Fruit fly (Drosophila melanogaster): ENCODE data around the gene Edem1.

The Edem1 gene

DNA sequence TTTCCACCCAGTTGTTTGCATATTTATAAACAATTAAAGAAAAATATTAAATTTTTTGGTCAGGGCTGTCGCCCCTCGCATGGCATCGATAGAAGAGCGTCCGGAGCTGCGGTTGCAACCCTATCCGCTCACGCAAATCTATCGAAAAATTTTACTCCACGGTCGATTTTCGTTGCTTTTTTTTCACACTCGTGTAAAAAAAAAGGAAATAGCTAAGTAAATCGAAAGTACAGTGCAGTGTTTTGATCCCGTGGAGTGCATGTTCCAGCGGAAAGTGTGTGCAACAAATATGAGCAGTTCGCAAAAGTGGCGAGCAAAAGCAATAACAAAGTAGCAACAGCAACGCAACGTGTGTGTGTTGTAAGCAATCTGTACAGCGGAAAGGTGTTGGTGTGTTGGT is at the start of gene Edem1, which contains the start of gene Rbcn-3B (continued):
- no peak for TF ChIP-seq CG6813 (GFP tag; optimal IDR thresholded peaks at IDR 0.05)
- no peak for TF ChIP-seq Myb (GFP tag; optimal IDR thresholded peaks at IDR 0.05)
- no peak for TF ChIP-seq NK7.1 (GFP tag; optimal IDR thresholded peaks at IDR 0.05)
- peak; percentile 77 for TF ChIP-seq CG5180 (GFP tag; optimal IDR thresholded peaks at IDR 0.05)
- TF ChIP-seq luna (GFP tag; optimal IDR thresholded peaks at IDR 0.05), result no peak
- no peak for TF ChIP-seq CG30403 (GFP tag; optimal IDR thresholded peaks at IDR 0.05)
- no peak for TF ChIP-seq CG2199 (GFP tag; IDR thresholded peaks at IDR 0.05)
- peak; percentile 30; the same call in 1 of the 3 replicates for TF ChIP-seq row (GFP tag; IDR thresholded peaks at IDR 0.05)
- TF ChIP-seq bcd (GFP tag; optimal IDR thresholded peaks at IDR 0.05), result no peak
- no peak for TF ChIP-seq abd-A (tag; optimal IDR thresholded peaks at IDR 0.05)
- no peak for TF ChIP-seq cas (GFP tag; IDR thresholded peaks at IDR 0.05)
- no peak for TF ChIP-seq peb (GFP tag; IDR thresholded peaks at IDR 0.05)
- 0 out of 3 replicates have a peak, but pooled peaks have one; percentile 42 for TF ChIP-seq HLH4C (GFP tag; IDR thresholded peaks at IDR 0.05; ENCODE audit: partially characterized antibody)
- TF ChIP-seq Dll (GFP tag; IDR thresholded peaks at IDR 0.05; ENCODE audit: partially characterized antibody), result peak; percentile 45; the same call in 2 of the 4 replicates
- no peak for TF ChIP-seq Hmx (GFP tag; optimal IDR thresholded peaks at IDR 0.05)
- no peak for TF ChIP-seq CG12299 (tag; optimal IDR thresholded peaks at IDR 0.05)
- TF ChIP-seq onecut (GFP tag; IDR thresholded peaks at IDR 0.05), result no peak; the same call in 1 of the 2 replicates
- no peak for TF ChIP-seq Ada2b (GFP tag; IDR thresholded peaks at IDR 0.05)
- no peak for TF ChIP-seq Kr (GFP tag; optimal IDR thresholded peaks at IDR 0.05)
- no peak for TF ChIP-seq CG12104 (GFP tag; optimal IDR thresholded peaks at IDR 0.05)
- TF ChIP-seq gcm (GFP tag; optimal IDR thresholded peaks at IDR 0.05), result no peak
- TF ChIP-seq sd (tag; optimal IDR thresholded peaks at IDR 0.05), result no peak
- TF ChIP-seq Atf6 (GFP tag; IDR thresholded peaks at IDR 0.05), result no peak
- TF ChIP-seq CG13287 (GFP tag; IDR thresholded peaks at IDR 0.05; ENCODE audit: partially characterized antibody), result peak; percentile 44
- no peak for TF ChIP-seq bbx (GFP tag; IDR thresholded peaks at IDR 0.05; ENCODE audit: partially characterized antibody)
- TF ChIP-seq lola (GFP tag; optimal IDR thresholded peaks at IDR 0.05), result no peak
- no peak for TF ChIP-seq CG9727 (GFP tag; optimal IDR thresholded peaks at IDR 0.05)
- no peak for TF ChIP-seq dan (GFP tag; IDR thresholded peaks at IDR 0.05)
- no peak for TF ChIP-seq CG8089 (GFP tag; optimal IDR thresholded peaks at IDR 0.05)
- TF ChIP-seq nom (GFP tag; optimal IDR thresholded peaks at IDR 0.05), result peak; percentile 69
- no peak for TF ChIP-seq hth (optimal IDR thresholded peaks at IDR 0.05)
- no peak for TF ChIP-seq zf30C (GFP tag; optimal IDR thresholded peaks at IDR 0.05)
- TF ChIP-seq dysf (GFP tag; IDR thresholded peaks at IDR 0.05), result no peak
- peak; percentile 88 for TF ChIP-seq MESR4 (GFP tag; optimal IDR thresholded peaks at IDR 0.05)
- TF ChIP-seq HLHmδ (GFP tag; optimal IDR thresholded peaks at IDR 0.05), result no peak
- no peak for TF ChIP-seq Mrtf (GFP tag; IDR thresholded peaks at IDR 0.05)
- TF ChIP-seq lab (GFP tag; optimal IDR thresholded peaks at IDR 0.05), result peak; percentile 16
- TF ChIP-seq CG10565 (GFP tag; optimal IDR thresholded peaks at IDR 0.05), result no peak
- no peak for TF ChIP-seq CG13894 (tag; optimal IDR thresholded peaks at IDR 0.05)
- no peak for TF ChIP-seq CG4404 (GFP tag; IDR thresholded peaks at IDR 0.05)
- no peak for TF ChIP-seq pfk (GFP tag; optimal IDR thresholded peaks at IDR 0.05)
- no peak for TF ChIP-seq Dek (tag; optimal IDR thresholded peaks at IDR 0.05)
- no peak for TF ChIP-seq cato (GFP tag; optimal IDR thresholded peaks at IDR 0.05; ENCODE audit: borderline replicate concordance)
- TF ChIP-seq pan (optimal IDR thresholded peaks at IDR 0.05), result no peak
- no peak for TF ChIP-seq pan (GFP tag; optimal IDR thresholded peaks at IDR 0.05 in 1 of 2, IDR thresholded peaks at IDR 0.05 in 1 of 2)
- no peak for TF ChIP-seq CG32767 (GFP tag; IDR thresholded peaks at IDR 0.05)
- TF ChIP-seq CG2678 (tag; optimal IDR thresholded peaks at IDR 0.05), result no peak
- TF ChIP-seq sqz (GFP tag; optimal IDR thresholded peaks at IDR 0.05), result no peak
- TF ChIP-seq Mad (GFP tag; optimal IDR thresholded peaks at IDR 0.05), result no peak
- TF ChIP-seq NC2α (GFP tag; optimal IDR thresholded peaks at IDR 0.05), result no peak
- TF ChIP-seq Ravus (GFP tag; IDR thresholded peaks at IDR 0.05), result no peak
